Worm (Caenorhabditis elegans) whole organism, L3 larva: Measurements from ENCODE around the gene R08D7.5.
A peak's percentile ranks its signal among the peaks of the same experiment; 100 is the strongest.

Source experiments
- R02D3.7 ChIP-seq: fragments of 150-350 bp; optimal IDR thresholded peaks from 2 replicates; lab custom pipeline; 2014; ENCODE audit warnings: missing biosample characterization, missing genetic modification characterization
- aly-2 ChIP-seq: fragments of 150-350 bp; optimal IDR thresholded peaks from 2 replicates; lab custom pipeline; 2014; ENCODE audit warnings: missing biosample characterization, missing genetic modification characterization
- ama-1 ChIP-seq: fragments of 150-350 bp; optimal IDR thresholded peaks from 2 replicates; lab custom pipeline; 2018
- ceh-16 ChIP-seq: sonication (generic microtip); optimal IDR thresholded peaks from 2 replicates; lab custom pipeline; 2017; ENCODE audit warnings: missing biosample characterization, missing genetic modification characterization
- ceh-82 ChIP-seq: fragments of 150-350 bp; optimal IDR thresholded peaks from 2 replicates; lab custom pipeline; 2014; ENCODE audit warnings: missing biosample characterization, missing genetic modification characterization
- daf-12 ChIP-seq: fragments of 150-350 bp; optimal IDR thresholded peaks from 2 replicates; lab custom pipeline; 2014; ENCODE audit warnings: missing biosample characterization, missing genetic modification reagents, missing genetic modification characterization
- egl-5 ChIP-seq: fragments of 150-350 bp; optimal IDR thresholded peaks from 2 replicates; lab custom pipeline; 2017; ENCODE audit warnings: missing biosample characterization, missing genetic modification reagents, missing genetic modification characterization, inconsistent platforms
- elt-1 ChIP-seq: fragments of 150-350 bp; optimal IDR thresholded peaks from 2 replicates; lab custom pipeline; 2014; ENCODE audit warnings: missing biosample characterization, missing genetic modification characterization
- elt-2 ChIP-seq: sonication (generic microtip); optimal IDR thresholded peaks from 2 replicates; lab custom pipeline; 2016; ENCODE audit warnings: missing genetic modification reagents, mild to moderate bottlenecking, missing genetic modification characterization, missing compliant biosample characterization
- elt-3 ChIP-seq, 3 experiments: fragments of 150-350 bp in 1 of 3; sonication (generic microtip) in 2 of 3; optimal IDR thresholded peaks; 2 replicates in 2 of 3; 4 replicates in 1 of 3; lab custom pipeline; 2014 to 2017; ENCODE audit warnings: missing biosample characterization in 3 of 3, missing genetic modification characterization in 3 of 3
- fkh-10 ChIP-seq: sonication (generic microtip); optimal IDR thresholded peaks from 2 replicates; lab custom pipeline; 2017; ENCODE audit warnings: missing biosample characterization, missing genetic modification reagents, missing genetic modification characterization
- fkh-2 ChIP-seq: fragments of 150-350 bp; optimal IDR thresholded peaks from 2 replicates; lab custom pipeline; 2014; ENCODE audit warnings: missing biosample characterization, missing genetic modification reagents, missing genetic modification characterization
- fos-1 ChIP-seq: fragments of 150-350 bp; optimal IDR thresholded peaks from 2 replicates; lab custom pipeline; 2014; ENCODE audit warnings: missing biosample characterization, missing genetic modification characterization
- hmg-11 ChIP-seq: sonication (generic microtip); optimal IDR thresholded peaks from 2 replicates; lab custom pipeline; 2016; ENCODE audit warnings: missing genetic modification characterization, missing compliant biosample characterization
- jun-1 ChIP-seq: fragments of 150-350 bp; optimal IDR thresholded peaks from 2 replicates; lab custom pipeline; 2014; ENCODE audit warnings: missing biosample characterization, missing genetic modification reagents, missing genetic modification characterization
- lin-15B ChIP-seq: fragments of 150-350 bp; optimal IDR thresholded peaks from 2 replicates; lab custom pipeline; 2014; ENCODE audit warnings: missing biosample characterization, missing genetic modification characterization
- lin-39 ChIP-seq: fragments of 150-350 bp; optimal IDR thresholded peaks from 2 replicates; lab custom pipeline; 2018; ENCODE audit warnings: missing biosample characterization, missing genetic modification reagents, missing genetic modification characterization
- lsy-12 ChIP-seq: sonication (generic microtip); optimal IDR thresholded peaks from 2 replicates; lab custom pipeline; 2016; ENCODE audit warnings: mild to moderate bottlenecking, missing genetic modification characterization, missing compliant biosample characterization
- mdl-1 ChIP-seq: fragments of 150-350 bp; optimal IDR thresholded peaks from 2 replicates; lab custom pipeline; 2014; ENCODE audit warnings: missing biosample characterization, missing genetic modification characterization
- mml-1 ChIP-seq: fragments of 150-350 bp; sonication (generic microtip); optimal IDR thresholded peaks from 3 replicates; lab custom pipeline; 2014; ENCODE audit warnings: missing biosample characterization, missing genetic modification characterization
- nfya-1 ChIP-seq: sonication (generic microtip); optimal IDR thresholded peaks from 2 replicates; lab custom pipeline; 2017; ENCODE audit warnings: missing genetic modification characterization, mild to moderate bottlenecking, missing compliant biosample characterization, antibody characterized with exemption, moderate library complexity; ENCODE audit not compliant: insufficient read depth
- nhr-11 ChIP-seq: fragments of 150-350 bp; optimal IDR thresholded peaks from 2 replicates; lab custom pipeline; 2014; ENCODE audit warnings: missing biosample characterization, missing genetic modification characterization
- nhr-12 ChIP-seq: fragments of 150-350 bp; optimal IDR thresholded peaks from 2 replicates; lab custom pipeline; 2014; ENCODE audit warnings: missing biosample characterization, missing genetic modification characterization
- nhr-23 ChIP-seq: fragments of 150-350 bp; optimal IDR thresholded peaks from 2 replicates; lab custom pipeline; 2014; ENCODE audit warnings: missing biosample characterization, missing genetic modification reagents, missing genetic modification characterization
- nhr-237 ChIP-seq: fragments of 150-350 bp; optimal IDR thresholded peaks from 2 replicates; lab custom pipeline; 2014; ENCODE audit warnings: missing biosample characterization, missing genetic modification characterization
- nhr-25 ChIP-seq: sonication (generic microtip); optimal IDR thresholded peaks from 2 replicates; lab custom pipeline; 2017; ENCODE audit warnings: missing biosample characterization, missing genetic modification characterization
- nhr-28 ChIP-seq: fragments of 150-350 bp; optimal IDR thresholded peaks from 2 replicates; lab custom pipeline; 2014; ENCODE audit warnings: missing biosample characterization, missing genetic modification characterization
- nhr-43 ChIP-seq: sonication (generic microtip); optimal IDR thresholded peaks from 2 replicates; lab custom pipeline; 2016; ENCODE audit warnings: mild to moderate bottlenecking, missing genetic modification characterization, missing compliant biosample characterization; ENCODE audit not compliant: poor library complexity, severe bottlenecking
- nhr-67 ChIP-seq: fragments of 150-350 bp; optimal IDR thresholded peaks from 2 replicates; lab custom pipeline; 2014; ENCODE audit warnings: missing biosample characterization, missing genetic modification characterization
- pha-4 ChIP-seq: fragments of 150-350 bp; optimal IDR thresholded peaks from 2 replicates; lab custom pipeline; 2014; ENCODE audit warnings: missing biosample characterization, missing genetic modification reagents, missing genetic modification characterization
- pqm-1 ChIP-seq: fragments of 150-350 bp; optimal IDR thresholded peaks from 2 replicates; lab custom pipeline; 2017; ENCODE audit warnings: missing biosample characterization, missing genetic modification characterization, inconsistent platforms
- skn-1 ChIP-seq: fragments of 150-350 bp; optimal IDR thresholded peaks from 2 replicates; lab custom pipeline; 2014; ENCODE audit warnings: missing biosample characterization, missing genetic modification characterization
- snpc-4 ChIP-seq: fragments of 150-350 bp; optimal IDR thresholded peaks from 2 replicates; lab custom pipeline; 2014; ENCODE audit warnings: missing biosample characterization, missing genetic modification characterization
- tbx-2 ChIP-seq: sonication (generic microtip); optimal IDR thresholded peaks from 2 replicates; lab custom pipeline; 2016; ENCODE audit warnings: mild to moderate bottlenecking, missing genetic modification characterization, missing compliant biosample characterization
- unc-62 ChIP-seq: fragments of 150-350 bp; sonication (generic microtip); optimal IDR thresholded peaks from 4 replicates; lab custom pipeline; 2014; ENCODE audit warnings: missing biosample characterization, missing genetic modification reagents, missing genetic modification characterization
- zag-1 ChIP-seq: fragments of 150-350 bp; optimal IDR thresholded peaks from 2 replicates; lab custom pipeline; 2014; ENCODE audit warnings: missing biosample characterization, missing genetic modification characterization

The R08D7.5 gene

DNA sequence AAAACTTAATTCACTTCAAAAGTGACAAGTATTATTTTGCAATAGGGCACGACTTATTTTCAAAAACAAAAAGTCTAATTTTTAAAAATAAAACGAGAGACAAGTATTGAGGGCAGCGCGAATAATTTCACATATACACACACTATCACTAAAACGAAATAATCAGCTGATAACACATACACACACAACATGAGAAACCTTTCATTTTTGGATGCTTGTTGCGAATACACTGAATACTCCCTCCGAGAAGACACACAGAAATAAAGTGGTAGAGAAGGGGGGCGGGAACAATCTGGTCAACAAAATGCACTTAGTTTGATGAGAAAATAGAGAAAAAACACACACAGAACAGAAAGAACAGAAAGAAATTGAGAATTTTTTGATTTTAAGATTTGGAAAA, 10.5 kb downstream of the R08D7.5 start:
- peak; percentile 4 for TF ChIP-seq pqm-1
- TF ChIP-seq elt-2 (tag; lab: Kevin White, UChicago) = peak; percentile 45
- TF ChIP-seq elt-3 (tag; optimal IDR thresholded peaks at IDR 0.05; lab: Kevin White, UChicago) = no peak

DNA sequence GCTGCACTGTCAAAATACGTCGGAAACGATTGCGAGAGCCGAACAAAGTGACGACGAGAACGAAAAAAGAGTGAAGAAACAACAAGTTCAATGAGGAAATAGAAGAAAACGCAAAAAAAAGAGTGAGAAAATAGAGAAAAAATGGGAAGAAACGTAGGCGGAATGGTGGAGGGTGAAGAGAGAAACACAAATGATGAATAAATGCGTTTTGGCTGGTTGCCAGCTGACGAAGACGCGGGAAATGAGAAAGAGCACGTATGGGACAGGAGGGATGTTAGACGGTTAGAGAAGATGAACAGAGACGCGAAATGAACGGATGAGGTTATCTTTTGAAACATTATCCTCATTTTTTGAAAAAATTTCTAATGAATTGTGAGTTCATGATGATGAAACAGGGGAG, 11.0 kb downstream of the R08D7.5 start:
- TF ChIP-seq nhr-23 (tag; lab: Kevin White, UChicago) = peak; percentile 40
- TF ChIP-seq jun-1 (tag; lab: Kevin White, UChicago) = peak; percentile 38
- TF ChIP-seq elt-2 (tag; lab: Kevin White, UChicago) = peak; percentile 31
- TF ChIP-seq hmg-11 = peak; percentile 39
- peak; percentile 86 for TF ChIP-seq egl-5 (tag; lab: Kevin White, UChicago)
- TF ChIP-seq fos-1 (tag; lab: Kevin White, UChicago) = no peak
- TF ChIP-seq nhr-11 (tag; lab: Kevin White, UChicago) = no peak
- TF ChIP-seq R02D3.7 = peak; percentile 2
- peak; percentile 74 for TF ChIP-seq pha-4
- peak; percentile 61 for TF ChIP-seq lin-39 (tag; lab: Kevin White, UChicago)
- TF ChIP-seq aly-2 = no peak
- TF ChIP-seq nhr-43 (tag; lab: Kevin White, UChicago) = no peak
- TF ChIP-seq nhr-12 = no peak
- TF ChIP-seq daf-12 (tag; lab: Kevin White, UChicago) = no peak
- no peak for TF ChIP-seq skn-1 (tag; lab: Kevin White, UChicago)
- TF ChIP-seq ceh-82 (tag; lab: Kevin White, UChicago) = no peak
- TF ChIP-seq nhr-25 = peak; percentile 54
- peak; percentile 32 for TF ChIP-seq lin-15B (tag; lab: Kevin White, UChicago)
- TF ChIP-seq ama-1 (lab: Kevin White, UChicago) = no peak
- peak; percentile 85 for TF ChIP-seq nfya-1 (tag; lab: Kevin White, UChicago)
- TF ChIP-seq tbx-2 (tag; lab: Kevin White, UChicago) = peak; percentile 9
- TF ChIP-seq elt-3 (tag; optimal IDR thresholded peaks at IDR 0.05; lab: Kevin White, UChicago) = no peak
- no peak for TF ChIP-seq elt-1 (tag; lab: Kevin White, UChicago)
- TF ChIP-seq lsy-12 (tag; lab: Kevin White, UChicago) = peak; percentile 11
- TF ChIP-seq snpc-4 (tag; lab: Kevin White, UChicago) = peak; percentile 46
- TF ChIP-seq fkh-10 (GFP tag; lab: Kevin White, UChicago) = peak; percentile 7

DNA sequence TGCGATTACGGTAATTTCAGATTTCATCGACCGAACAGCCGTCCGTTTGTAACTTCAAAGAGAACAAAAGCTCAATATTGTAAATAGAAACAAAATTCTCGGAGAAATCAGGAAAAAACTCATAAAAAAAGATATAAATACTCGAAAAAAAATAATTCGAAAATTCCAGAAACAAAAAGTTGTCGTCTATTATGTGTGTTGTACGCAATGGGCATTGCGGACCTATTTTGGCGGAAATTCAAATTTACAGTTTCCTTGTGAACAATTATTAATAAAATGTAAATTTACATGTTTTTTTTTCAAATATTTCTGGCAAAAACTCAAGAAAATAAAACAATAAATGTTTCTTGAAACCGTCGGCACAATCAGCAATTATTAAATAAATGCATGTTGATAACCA, 11.5 kb downstream of the R08D7.5 start:
- no peak for TF ChIP-seq nhr-23 (tag; lab: Kevin White, UChicago)
- TF ChIP-seq, all 47 proteins: peak for 0

DNA sequence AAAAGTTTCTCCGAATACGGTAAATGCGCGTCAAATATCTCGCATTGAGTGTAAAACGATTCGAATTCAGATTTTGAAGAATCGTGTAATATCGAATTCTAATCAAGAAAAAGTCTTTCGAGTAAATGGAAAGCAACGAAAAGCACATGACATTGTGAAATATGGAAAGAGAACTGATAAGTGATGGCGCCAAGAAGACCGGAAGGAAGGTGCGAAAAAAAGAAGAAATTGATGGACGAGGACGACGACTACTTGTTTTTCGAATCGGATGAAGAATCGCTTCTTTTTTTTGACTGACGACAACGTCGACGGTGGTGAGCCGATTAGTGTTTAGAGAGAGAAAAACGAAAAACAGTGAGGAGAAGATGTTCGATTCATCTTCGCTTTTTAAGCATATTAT, 12.0 kb downstream of the R08D7.5 start:
- TF ChIP-seq pqm-1 (peak; percentile 21), elt-2 (tag; lab: Kevin White, UChicago) (peak; percentile 62), fkh-2 (tag; lab: Kevin White, UChicago) (no peak), nfya-1 (tag; lab: Kevin White, UChicago) (no peak), aly-2 (no peak), elt-1 (tag; lab: Kevin White, UChicago) (no peak), tbx-2 (tag; lab: Kevin White, UChicago) (no peak), zag-1 (tag; lab: Kevin White, UChicago) (no peak), nhr-11 (tag; lab: Kevin White, UChicago) (no peak)

DNA sequence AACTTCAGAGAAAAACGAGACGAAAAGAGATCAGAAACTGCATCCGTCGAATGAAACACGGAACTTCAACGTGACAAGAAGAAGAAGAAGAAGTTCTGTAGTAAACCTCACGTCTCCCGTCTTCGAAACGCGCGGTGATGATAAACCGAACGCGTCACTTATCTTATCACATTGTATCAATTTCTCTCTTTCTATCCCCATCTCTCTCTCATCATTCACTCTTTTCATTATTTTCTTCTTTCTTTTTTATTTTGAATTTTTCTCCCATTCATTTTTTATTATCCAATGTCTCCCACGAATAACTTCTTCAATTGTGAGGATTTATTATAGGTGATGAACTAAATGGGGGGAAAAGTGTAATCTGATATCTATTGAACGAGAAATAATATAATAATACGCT, 12.9 kb downstream of the R08D7.5 start:
- TF ChIP-seq nhr-25 = peak; percentile 2
- TF ChIP-seq fos-1 (tag; lab: Kevin White, UChicago) = no peak
- TF ChIP-seq elt-2 (tag; lab: Kevin White, UChicago) = peak; percentile 4
- peak; percentile 3 for TF ChIP-seq unc-62
- peak; percentile 63 for TF ChIP-seq nhr-43 (tag; lab: Kevin White, UChicago)
- TF ChIP-seq nhr-67 = no peak
- peak; percentile 73 for TF ChIP-seq nhr-23 (tag; lab: Kevin White, UChicago)
- peak; percentile 77 to 99 (median 96) for TF ChIP-seq elt-3 (tag; optimal IDR thresholded peaks at IDR 0.05; lab: Kevin White, UChicago)
- TF ChIP-seq R02D3.7 = peak; percentile 48

DNA sequence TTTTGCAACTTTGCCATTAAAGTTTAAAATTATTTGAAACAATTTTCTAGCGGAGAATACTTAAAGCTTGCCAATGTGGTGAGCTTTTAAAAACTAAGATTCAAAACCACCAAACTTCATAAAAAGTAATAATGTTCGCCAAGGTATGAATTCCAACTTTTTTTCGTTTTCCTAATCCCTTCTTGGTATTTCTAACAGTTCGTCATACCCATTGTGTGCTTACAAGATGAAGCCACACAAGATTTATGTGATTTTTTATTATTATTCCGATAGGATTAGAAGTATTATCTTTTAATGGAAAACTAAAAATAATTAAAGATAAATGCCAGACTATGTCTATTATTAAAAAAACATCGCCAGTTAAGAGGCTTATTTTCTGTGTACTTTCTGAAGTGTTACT, 14.1 kb downstream of the R08D7.5 start:
- TF ChIP-seq nhr-237 (tag; lab: Kevin White, UChicago) (no peak), mdl-1 (tag; lab: Kevin White, UChicago) (no peak), ceh-16 (tag; lab: Kevin White, UChicago) (no peak), ceh-82 (tag; lab: Kevin White, UChicago) (no peak), elt-2 (tag; lab: Kevin White, UChicago) (no peak), daf-12 (tag; lab: Kevin White, UChicago) (no peak), fos-1 (tag; lab: Kevin White, UChicago) (no peak), hmg-11 (no peak), pqm-1 (no peak), nhr-28 (tag; lab: Kevin White, UChicago) (no peak), mml-1 (tag; lab: Kevin White, UChicago) (no peak), elt-1 (tag; lab: Kevin White, UChicago) (no peak), elt-3 (tag; optimal IDR thresholded peaks at IDR 0.05; lab: Kevin White, UChicago) (no peak), lsy-12 (tag; lab: Kevin White, UChicago) (no peak), ama-1 (lab: Kevin White, UChicago) (no peak), nhr-23 (tag; lab: Kevin White, UChicago) (no peak)
- TF ChIP-seq, all 47 proteins: peak for 0
